Worm (Caenorhabditis elegans): ENCODE measurements around the gene srw-144.

DNA sequence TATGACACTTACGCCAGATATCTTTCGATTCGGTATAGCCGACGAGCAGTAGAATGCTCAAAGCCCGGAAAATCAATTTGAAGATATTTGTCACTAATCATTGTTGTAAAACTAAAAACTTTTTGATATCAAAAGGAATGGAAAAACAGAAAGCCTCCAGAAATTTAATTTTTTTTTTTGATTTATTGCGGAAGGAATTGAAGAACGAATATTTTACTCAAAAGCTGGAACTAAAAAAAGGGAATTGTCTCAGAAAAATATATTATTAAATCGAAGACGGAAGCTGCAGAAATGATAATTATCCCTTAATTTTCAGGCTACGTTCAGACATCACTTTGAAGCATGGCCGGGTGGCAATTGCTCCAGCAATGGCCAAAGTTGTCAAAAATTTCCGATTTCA is 16.9 kb downstream of the srw-144 start, which contains the start of gene srw-137:
- TF ChIP-seq pqm-1 (tag; optimal IDR thresholded peaks at IDR 0.05), result no peak
- TF ChIP-seq dmd-4 (tag; optimal IDR thresholded peaks at IDR 0.05; ENCODE audit: borderline replicate concordance), result no peak
- TF ChIP-seq C38D4.7 (GFP tag; optimal IDR thresholded peaks at IDR 0.05), result no peak
- TF ChIP-seq unc-3 (GFP tag; conservative IDR thresholded peaks at IDR 0.05), result no peak
- no peak for TF ChIP-seq unc-3 (tag; optimal IDR thresholded peaks at IDR 0.05)
- no peak for TF ChIP-seq nfya-1 (tag; optimal IDR thresholded peaks at IDR 0.05)
- TF ChIP-seq ceh-9 (tag; optimal IDR thresholded peaks at IDR 0.05), result no peak
- TF ChIP-seq pag-3 (tag; optimal IDR thresholded peaks at IDR 0.05; ENCODE audit: borderline replicate concordance), result no peak

All from whole organism, late embryonic.